Worm (Caenorhabditis elegans) whole organism, young adult: ENCODE measurements around the gene C05D12.5.
A peak's percentile ranks its signal among the peaks of the same experiment; 100 is the strongest.

ENCODE experiments used
- F57C9.4 ChIP-seq: sonication (generic microtip); optimal IDR thresholded peaks from 2 replicates; lab custom pipeline; 2017; ENCODE audit warnings: mild to moderate bottlenecking, missing genetic modification characterization, missing compliant biosample characterization
- Y67H2A.10 ChIP-seq: fragments of 200-800 bp; sonication (Bioruptor generic); conservative IDR thresholded peaks from 2 replicates; pipeline ENCODE4 v1.3.6; 2022; ENCODE audit warnings: missing genetic modification reagents, missing genetic modification characterization, missing compliant biosample characterization
- Y79H2A.3 ChIP-seq: fragments of 200-800 bp; sonication (Bioruptor generic); conservative IDR thresholded peaks from 2 replicates; pipeline ENCODE4 v1.3.6; 2022; ENCODE audit warnings: missing genetic modification reagents, missing genetic modification characterization, missing compliant biosample characterization
- athp-1 ChIP-seq: sonication (generic microtip); optimal IDR thresholded peaks from 2 replicates; lab custom pipeline; 2017; ENCODE audit warnings: mild to moderate bottlenecking, missing genetic modification characterization, missing compliant biosample characterization
- chd-7 ChIP-seq: sonication (generic microtip); optimal IDR thresholded peaks from 2 replicates; lab custom pipeline; 2016; ENCODE audit warnings: mild to moderate bottlenecking, missing genetic modification characterization, moderate library complexity, missing compliant biosample characterization
- hlh-26 ChIP-seq: fragments of 200-800 bp; sonication (Bioruptor generic); conservative IDR thresholded peaks from 2 replicates; pipeline ENCODE4 v1.3.6; 2022; ENCODE audit warnings: missing genetic modification reagents, missing genetic modification characterization, missing compliant biosample characterization
- sdz-38 ChIP-seq: sonication (generic microtip); optimal IDR thresholded peaks from 2 replicates; lab custom pipeline; 2016; ENCODE audit warnings: missing genotype, missing genetic modification characterization, missing compliant biosample characterization
- somi-1 ChIP-seq: fragments of 200-800 bp; sonication (Bioruptor generic); optimal IDR thresholded peaks from 2 replicates; lab custom pipeline; 2018; ENCODE audit warnings: mild to moderate bottlenecking, missing genetic modification characterization, missing compliant biosample characterization
- ztf-6 ChIP-seq: fragments of 200-800 bp; sonication (Bioruptor generic); IDR thresholded peaks from 2 replicates; pipeline ENCODE4 v1.3.6; 2022; ENCODE audit warnings: missing genetic modification reagents, missing genetic modification characterization, missing compliant biosample characterization

DNA sequence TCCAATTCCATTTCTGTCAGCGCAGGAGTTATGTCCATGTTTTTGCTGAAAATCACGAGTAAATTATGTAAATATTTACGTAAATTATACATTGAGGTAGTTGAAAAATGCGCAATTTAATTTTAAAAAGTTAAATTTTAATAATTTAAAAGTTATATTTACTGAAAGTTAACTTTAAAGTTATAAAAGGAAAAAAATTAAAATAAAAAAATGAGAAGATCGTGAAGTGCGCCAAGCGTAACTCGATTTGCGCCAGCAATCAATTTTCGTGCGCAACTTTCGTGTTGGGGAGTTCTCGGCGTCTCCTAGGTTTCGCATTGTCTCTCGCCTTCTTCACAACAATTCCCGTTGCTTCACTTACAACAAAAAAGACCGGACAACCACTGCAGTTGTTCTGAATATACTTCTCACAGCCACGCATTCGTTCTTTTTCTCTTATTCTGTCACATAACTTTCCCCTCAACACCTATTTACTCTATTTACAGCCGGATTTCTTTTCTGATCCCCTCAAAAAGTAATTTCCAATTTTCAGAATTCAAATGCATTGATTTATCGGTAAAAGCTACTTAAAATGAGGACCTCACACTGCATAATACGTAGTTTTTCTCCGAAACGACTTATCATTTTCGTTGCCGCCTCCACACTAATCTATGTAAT lies 39.6 kb downstream of the C05D12.5 start, which contains the start of the genes metl-1 and W02B12.11:
- TF ChIP-seq F57C9.4 (tag; lab: Kevin White, UChicago) (no peak), sdz-38 (tag; lab: Kevin White, UChicago) (no peak), Y67H2A.10 (GFP tag; lab: Robert Waterston, UW) (no peak), somi-1 (GFP tag; lab: Kevin White, UChicago) (peak; percentile 50), chd-7 (tag; lab: Kevin White, UChicago) (peak; percentile 52), athp-1 (tag; lab: Kevin White, UChicago) (no peak), ztf-6 (GFP tag; lab: Robert Waterston, UW) (no peak), hlh-26 (no peak), Y79H2A.3 (no peak)
